Worm (Caenorhabditis elegans) whole organism, young adult: ENCODE results near the gene gnrr-2.

Experiments
- F49E8.2 ChIP-seq: sonication (generic microtip); optimal IDR thresholded peaks from 3 replicates; lab custom pipeline; 2017; ENCODE audit warnings: missing genetic modification characterization, mild to moderate bottlenecking, missing compliant biosample characterization, antibody characterized with exemption, moderate library complexity; ENCODE audit not compliant: insufficient read depth
- K12H6.12 ChIP-seq: fragments of 200-800 bp; sonication (Bioruptor generic); optimal IDR thresholded peaks from 2 replicates; lab custom pipeline; 2018; ENCODE audit warnings: mild to moderate bottlenecking, missing genetic modification characterization, missing compliant biosample characterization
- T26A5.8 ChIP-seq: sonication (generic microtip); optimal IDR thresholded peaks from 2 replicates; lab custom pipeline; 2016; ENCODE audit warnings: missing genetic modification characterization, missing compliant biosample characterization
- Y53F4B.3 ChIP-seq: fragments of 200-800 bp; sonication (Bioruptor generic); IDR thresholded peaks from 2 replicates; pipeline ENCODE4 v1.3.6; 2022; ENCODE audit warnings: missing genetic modification reagents, missing genetic modification characterization, missing compliant biosample characterization
- cebp-2 ChIP-seq: fragments of 200-800 bp; sonication (Bioruptor generic); IDR thresholded peaks from 2 replicates; pipeline ENCODE4 v1.3.6; 2022; ENCODE audit warnings: missing genetic modification characterization, missing compliant biosample characterization
- mes-4 ChIP-seq: sonication (generic microtip); optimal IDR thresholded peaks from 2 replicates; lab custom pipeline; 2016; ENCODE audit warnings: missing genotype, missing genetic modification characterization, missing compliant biosample characterization
- pha-4 ChIP-seq: fragments of 150-350 bp; sonication (generic microtip); optimal IDR thresholded peaks from 2 replicates; lab custom pipeline; 2014; ENCODE audit warnings: missing biosample characterization, missing genetic modification reagents, missing genetic modification characterization
- repo-1 ChIP-seq: sonication (generic microtip); optimal IDR thresholded peaks from 2 replicates; lab custom pipeline; 2017; ENCODE audit warnings: mild to moderate bottlenecking, missing genetic modification characterization, missing compliant biosample characterization
- sea-2 ChIP-seq: fragments of 200-800 bp; sonication (Bioruptor generic); IDR thresholded peaks from 2 replicates; pipeline ENCODE4 v1.3.6; 2022; ENCODE audit warnings: missing genetic modification characterization, missing compliant biosample characterization
- sptf-2 ChIP-seq: fragments of 200-800 bp; sonication (Bioruptor generic); optimal IDR thresholded peaks from 2 replicates; lab custom pipeline; 2018; ENCODE audit warnings: mild to moderate bottlenecking, missing genetic modification characterization, missing compliant biosample characterization
- ztf-28 ChIP-seq: fragments of 200-800 bp; sonication (Bioruptor generic); IDR thresholded peaks from 2 replicates; pipeline ENCODE4 v1.3.6; 2022; ENCODE audit warnings: missing genetic modification reagents, missing genetic modification characterization, missing compliant biosample characterization

- TF ChIP-seq T26A5.8 (tag; lab: Kevin White, UChicago) (no peak), K12H6.12 (no peak), Y53F4B.3 (GFP tag; lab: Robert Waterston, UW) (no peak), sptf-2 (no peak), repo-1 (tag; lab: Kevin White, UChicago) (no peak), mes-4 (tag; lab: Kevin White, UChicago) (no peak), pha-4 (tag; lab: Kevin White, UChicago) (no peak), ztf-28 (no peak), cebp-2 (GFP tag; lab: Robert Waterston, UW) (no peak), F49E8.2 (no peak), sea-2 (GFP tag; lab: Robert Waterston, UW) (no peak)
These were observed 18.4 kb downstream of the gnrr-2 start for ce11 chrV:14427069-14427825.
